Worm (Caenorhabditis elegans) whole organism, L1 larva: ENCODE data around the gene fbxb-104.

Experiments used
- C04F5.9 ChIP-seq: sonication (generic microtip); optimal IDR thresholded peaks from 2 replicates; lab custom pipeline; 2016; ENCODE audit warnings: missing genetic modification characterization, missing compliant biosample characterization
- C16A3.4 ChIP-seq: fragments of 150-350 bp; optimal IDR thresholded peaks from 2 replicates; lab custom pipeline; 2014; ENCODE audit warnings: missing biosample characterization, missing genetic modification characterization
- C34B4.2 ChIP-seq: sonication (generic microtip); optimal IDR thresholded peaks from 2 replicates; lab custom pipeline; 2017; ENCODE audit warnings: mild to moderate bottlenecking, missing genetic modification characterization, missing compliant biosample characterization
- Y116A8C.19 ChIP-seq: sonication (generic microtip); optimal IDR thresholded peaks from 2 replicates; lab custom pipeline; 2016; ENCODE audit warnings: missing compliant biosample characterization, missing genetic modification characterization, borderline replicate concordance
- aha-1 ChIP-seq: fragments of 150-350 bp; optimal IDR thresholded peaks from 2 replicates; lab custom pipeline; 2014; ENCODE audit warnings: missing biosample characterization, missing genetic modification characterization
- blmp-1 ChIP-seq: fragments of 150-350 bp; optimal IDR thresholded peaks from 2 replicates; lab custom pipeline; 2014; ENCODE audit warnings: missing biosample characterization, missing genetic modification characterization
- ceh-8 ChIP-seq: fragments of 200-800 bp; sonication (Bioruptor generic); optimal IDR thresholded peaks from 2 replicates; lab custom pipeline; 2018; ENCODE audit warnings: mild to moderate bottlenecking, missing genetic modification characterization, moderate library complexity, missing compliant biosample characterization
- ceh-82 ChIP-seq, 3 experiments: fragments of 150-350 bp in 1 of 3; sonication (generic microtip) in 2 of 3; optimal IDR thresholded peaks; 2 replicates each; lab custom pipeline; 2014 to 2017; ENCODE audit warnings: missing biosample characterization in 3 of 3, missing genetic modification characterization in 3 of 3
- egl-13 ChIP-seq: sonication (generic microtip); optimal IDR thresholded peaks from 2 replicates; lab custom pipeline; 2016; ENCODE audit warnings: missing genotype, missing genetic modification reagents, missing genetic modification characterization, missing compliant biosample characterization
- ets-5 ChIP-seq: fragments of 200-800 bp; sonication (Bioruptor generic); IDR thresholded peaks from 2 replicates; pipeline ENCODE4 v1.3.6; 2022; ENCODE audit warnings: missing genetic modification characterization, missing compliant biosample characterization
- fkh-4 ChIP-seq: sonication (generic microtip); optimal IDR thresholded peaks from 2 replicates; lab custom pipeline; 2016; ENCODE audit warnings: missing compliant biosample characterization, missing genetic modification characterization, borderline replicate concordance
- fkh-8 ChIP-seq: sonication (generic microtip); optimal IDR thresholded peaks from 2 replicates; lab custom pipeline; 2016; ENCODE audit warnings: mild to moderate bottlenecking, missing genetic modification characterization, missing compliant biosample characterization
- fos-1 ChIP-seq: fragments of 150-350 bp; optimal IDR thresholded peaks from 2 replicates; lab custom pipeline; 2014; ENCODE audit warnings: missing biosample characterization, missing genetic modification characterization
- hlh-4 ChIP-seq: sonication (generic microtip); optimal IDR thresholded peaks from 2 replicates; lab custom pipeline; 2016; ENCODE audit warnings: mild to moderate bottlenecking, missing genetic modification characterization, missing compliant biosample characterization
- hpl-2 ChIP-seq: fragments of 150-350 bp; optimal IDR thresholded peaks from 2 replicates; lab custom pipeline; 2014; ENCODE audit warnings: missing biosample characterization, missing genetic modification reagents, missing genetic modification characterization
- isw-1 ChIP-seq: fragments of 200-800 bp; sonication (Bioruptor generic); IDR thresholded peaks from 2 replicates; pipeline ENCODE4 v1.3.6; 2022; ENCODE audit warnings: missing genetic modification characterization, missing compliant biosample characterization
- lin-14 ChIP-seq: fragments of 200-800 bp; sonication (Bioruptor generic); optimal IDR thresholded peaks from 2 replicates; lab custom pipeline; 2018; ENCODE audit warnings: mild to moderate bottlenecking, missing genetic modification characterization, moderate library complexity, missing compliant biosample characterization
- lin-15B ChIP-seq: fragments of 150-350 bp; sonication (generic microtip); optimal IDR thresholded peaks from 3 replicates; lab custom pipeline; 2014; ENCODE audit warnings: missing biosample characterization, missing genetic modification characterization
- lin-35 ChIP-seq, 2 experiments: fragments of 150-350 bp; optimal IDR thresholded peaks; 2 replicates each; lab custom pipeline; 2014; ENCODE audit warnings: missing biosample characterization in 2 of 2, missing genetic modification characterization in 2 of 2, missing genetic modification reagents in 2 of 2
- lin-39 ChIP-seq: fragments of 150-350 bp; optimal IDR thresholded peaks from 2 replicates; lab custom pipeline; 2014; ENCODE audit warnings: missing biosample characterization, missing genetic modification reagents, missing genetic modification characterization
- lir-3 ChIP-seq: sonication (generic microtip); optimal IDR thresholded peaks from 2 replicates; lab custom pipeline; 2016; ENCODE audit warnings: mild to moderate bottlenecking, missing genetic modification characterization, moderate library complexity, missing compliant biosample characterization; ENCODE audit not compliant: poor library complexity
- mab-9 ChIP-seq: fragments of 200-800 bp; sonication (Bioruptor generic); IDR thresholded peaks from 2 replicates; pipeline ENCODE4 v1.3.6; 2022; ENCODE audit warnings: missing genetic modification reagents, missing genetic modification characterization, missing compliant biosample characterization
- mdl-1 ChIP-seq, 2 experiments: fragments of 150-350 bp; optimal IDR thresholded peaks; 2 replicates each; lab custom pipeline; 2014 to 2017; ENCODE audit warnings: missing biosample characterization in 2 of 2, missing genetic modification characterization in 2 of 2, inconsistent platforms in 1 of 2
- mep-1 ChIP-seq: fragments of 150-350 bp; optimal IDR thresholded peaks from 2 replicates; lab custom pipeline; 2014; ENCODE audit warnings: missing biosample characterization, missing genetic modification characterization
- nhr-12 ChIP-seq: sonication (generic microtip); optimal IDR thresholded peaks from 2 replicates; lab custom pipeline; 2017; ENCODE audit warnings: missing biosample characterization, missing genetic modification characterization
- nhr-237 ChIP-seq: fragments of 150-350 bp; optimal IDR thresholded peaks from 2 replicates; lab custom pipeline; 2014; ENCODE audit warnings: missing biosample characterization, missing genetic modification characterization
- nhr-77 ChIP-seq: fragments of 150-350 bp; optimal IDR thresholded peaks from 2 replicates; lab custom pipeline; 2014; ENCODE audit warnings: missing biosample characterization, missing genetic modification characterization
- nhr-84 ChIP-seq: sonication (generic microtip); optimal IDR thresholded peaks from 2 replicates; lab custom pipeline; 2017; ENCODE audit warnings: missing biosample characterization, missing genetic modification characterization
- pag-3 ChIP-seq: sonication (generic microtip); optimal IDR thresholded peaks from 2 replicates; lab custom pipeline; 2017; ENCODE audit warnings: missing genetic modification characterization, mild to moderate bottlenecking, missing compliant biosample characterization, antibody characterized with exemption, borderline replicate concordance; ENCODE audit not compliant: insufficient read depth
- pax-3 ChIP-seq: fragments of 200-800 bp; sonication (Bioruptor generic); optimal IDR thresholded peaks from 2 replicates; lab custom pipeline; 2018; ENCODE audit warnings: mild to moderate bottlenecking, missing genetic modification characterization, moderate library complexity, missing compliant biosample characterization
- snpc-4 ChIP-seq: fragments of 150-350 bp; optimal IDR thresholded peaks from 2 replicates; lab custom pipeline; 2014; ENCODE audit warnings: missing biosample characterization, missing genetic modification characterization
- snu-23 ChIP-seq: sonication (generic microtip); optimal IDR thresholded peaks from 2 replicates; lab custom pipeline; 2016; ENCODE audit warnings: missing genetic modification characterization, missing compliant biosample characterization
- sox-4 ChIP-seq: sonication (generic microtip); optimal IDR thresholded peaks from 2 replicates; lab custom pipeline; 2016; ENCODE audit warnings: missing genetic modification characterization, missing compliant biosample characterization
- sup-37 ChIP-seq: fragments of 200-800 bp; sonication (Bioruptor generic); optimal IDR thresholded peaks from 2 replicates; lab custom pipeline; 2018; ENCODE audit warnings: mild to moderate bottlenecking, missing genetic modification characterization, missing compliant biosample characterization
- swsn-7 ChIP-seq: sonication (generic microtip); optimal IDR thresholded peaks from 2 replicates; lab custom pipeline; 2016; ENCODE audit warnings: missing genetic modification characterization, missing compliant biosample characterization
- tbx-2 ChIP-seq: sonication (generic microtip); optimal IDR thresholded peaks from 2 replicates; lab custom pipeline; 2016; ENCODE audit warnings: missing genetic modification characterization, missing compliant biosample characterization
- unc-62 ChIP-seq: fragments of 150-350 bp; optimal IDR thresholded peaks from 2 replicates; lab custom pipeline; 2014; ENCODE audit warnings: missing biosample characterization, missing genetic modification reagents, missing genetic modification characterization
- vab-15 ChIP-seq: sonication (generic microtip); optimal IDR thresholded peaks from 2 replicates; lab custom pipeline; 2017; ENCODE audit warnings: missing genotype, mild to moderate bottlenecking, missing genetic modification characterization, missing compliant biosample characterization
- xbp-1 ChIP-seq: sonication (generic microtip); optimal IDR thresholded peaks from 2 replicates; lab custom pipeline; 2016; ENCODE audit warnings: missing genetic modification characterization, missing compliant biosample characterization
- zag-1 ChIP-seq: fragments of 150-350 bp; optimal IDR thresholded peaks from 2 replicates; lab custom pipeline; 2014; ENCODE audit warnings: missing biosample characterization, missing genetic modification characterization
- ztf-11 ChIP-seq, 2 experiments: sonication (generic microtip); optimal IDR thresholded peaks; 2 replicates each; lab custom pipeline; 2016 to 2017; ENCODE audit warnings: missing genetic modification characterization in 2 of 2, missing biosample characterization in 1 of 2, missing compliant biosample characterization in 1 of 2

fbxb-104 gene

ce11 chrII:3515384-3516053 lies 38.4 kb upstream of the fbxb-104 start, which contains the start of the genes Y49F6B.14 and clec-125:
Y49F6B.14 (minus strand) TSS chrII:3515484.
clec-125 (plus strand) TSS chrII:3516003.
- TF ChIP-seq hpl-2 (no peak), lin-14 (GFP tag; lab: Kevin White, UChicago) (no peak), isw-1 (GFP tag; lab: Robert Waterston, UW) (no peak), nhr-77 (no peak), mep-1 (no peak), nhr-12 (tag; lab: Kevin White, UChicago) (no peak), swsn-7 (tag; lab: Kevin White, UChicago) (no peak), Y116A8C.19 (no peak), fos-1 (tag; lab: Kevin White, UChicago) (no peak), egl-13 (no peak), nhr-237 (tag; lab: Kevin White, UChicago) (no peak), ceh-82 (tag; optimal IDR thresholded peaks at IDR 0.05; lab: Kevin White, UChicago) (no peak), mdl-1 (tag; optimal IDR thresholded peaks at IDR 0.05; lab: Kevin White, UChicago) (no peak), fkh-4 (tag; lab: Kevin White, UChicago) (no peak)

ce11 chrII:3514631-3515030 lies 37.6 kb upstream of the fbxb-104 start, which contains the start of gene srz-5:
srz-5 (minus strand) TSS chrII:3514731.
- TF ChIP-seq unc-62 (GFP tag; lab: Kevin White, UChicago) (no peak), C34B4.2 (tag; lab: Kevin White, UChicago) (no peak), hlh-4 (peak; percentile 55)
- TF ChIP-seq, all 84 proteins: peak for 1

- no peak for TF ChIP-seq fkh-8
- TF ChIP-seq snu-23 (GFP tag; lab: Kevin White, UChicago): no peak
- no peak for TF ChIP-seq lin-15B (tag; lab: Kevin White, UChicago)
- no peak for TF ChIP-seq ztf-11 (tag; optimal IDR thresholded peaks at IDR 0.05; lab: Kevin White, UChicago)
- TF ChIP-seq ets-5 (GFP tag; lab: Robert Waterston, UW): no peak
- no peak for TF ChIP-seq tbx-2 (tag; lab: Kevin White, UChicago)
- no peak for TF ChIP-seq lin-39 (tag; lab: Kevin White, UChicago)
Observed at ce11 chrII:3512240-3512639, 35.2 kb upstream of the fbxb-104 start, which contains the start of gene Y49F6B.19. Y49F6B.19 (minus strand) TSS chrII:3512340.

- no peak for TF ChIP-seq snpc-4 (tag; lab: Kevin White, UChicago)
- no peak for TF ChIP-seq lin-35 (GFP tag; optimal IDR thresholded peaks at IDR 0.05; lab: Kevin White, UChicago)
- no peak for TF ChIP-seq nhr-237 (tag; lab: Kevin White, UChicago)
Observed at ce11 chrII:3504717-3505116, 27.6 kb upstream of the fbxb-104 start, which contains the start of gene cyh-1. cyh-1 (plus strand) TSS chrII:3505017.

ce11 chrII:3502520-3503323 lies 25.7 kb upstream of the fbxb-104 start, which contains the start of the genes col-71 and Y49F6B.2:
col-71 (minus strand) TSS chrII:3502570.
Y49F6B.2 (plus strand) TSS chrII:3502968.
- TF ChIP-seq C04F5.9 (tag; lab: Kevin White, UChicago) (peak; percentile 80), nhr-12 (tag; lab: Kevin White, UChicago) (no peak), mab-9 (GFP tag; lab: Robert Waterston, UW) (peak; percentile 86), isw-1 (GFP tag; lab: Robert Waterston, UW) (peak; percentile 74), ceh-8 (GFP tag; lab: Kevin White, UChicago) (peak; percentile 96), pax-3 (tag; lab: Kevin White, UChicago) (peak; percentile 81), hlh-4 (no peak), aha-1 (tag; lab: Kevin White, UChicago) (no peak), sox-4 (tag; lab: Kevin White, UChicago) (peak; percentile 76), Y116A8C.19 (peak; percentile 32), swsn-7 (tag; lab: Kevin White, UChicago) (peak; percentile 81), lir-3 (tag; lab: Kevin White, UChicago) (peak; percentile 95), lin-14 (GFP tag; lab: Kevin White, UChicago) (peak; percentile 89), pag-3 (tag; lab: Kevin White, UChicago) (no peak), blmp-1 (tag; lab: Kevin White, UChicago) (peak; percentile 57), mdl-1 (tag; optimal IDR thresholded peaks at IDR 0.05; lab: Kevin White, UChicago) (peak in 1 of 2 experiments; percentile 53), zag-1 (tag; lab: Kevin White, UChicago) (no peak), xbp-1 (tag; lab: Kevin White, UChicago) (peak; percentile 87), fos-1 (tag; lab: Kevin White, UChicago) (peak; percentile 64), vab-15 (tag; lab: Kevin White, UChicago) (peak; percentile 47), nhr-84 (no peak), sup-37 (GFP tag; lab: Kevin White, UChicago) (no peak), C16A3.4 (tag; lab: Kevin White, UChicago) (peak; percentile 72)
